Fruit fly (Drosophila melanogaster) Kc167 (cell line): ENCODE data around the gene ab.

Source experiments
- Sin3A ChIP-seq: fragments of >200 bp; optimal IDR thresholded peaks from 2 replicates; lab custom pipeline; 2018; ENCODE audit warnings: missing external identifiers
- h ChIP-seq: fragments of >200 bp; optimal IDR thresholded peaks from 3 replicates; lab custom pipeline; 2018; ENCODE audit warnings: missing external identifiers
- psq ChIP-seq: fragments of >200 bp; optimal IDR thresholded peaks from 2 replicates; lab custom pipeline; 2017; ENCODE audit warnings: missing external identifiers
- ttk ChIP-seq: sonication (Bioruptor generic); optimal IDR thresholded peaks from 2 replicates; lab custom pipeline; 2017; ENCODE audit warnings: missing external identifiers

DNA sequence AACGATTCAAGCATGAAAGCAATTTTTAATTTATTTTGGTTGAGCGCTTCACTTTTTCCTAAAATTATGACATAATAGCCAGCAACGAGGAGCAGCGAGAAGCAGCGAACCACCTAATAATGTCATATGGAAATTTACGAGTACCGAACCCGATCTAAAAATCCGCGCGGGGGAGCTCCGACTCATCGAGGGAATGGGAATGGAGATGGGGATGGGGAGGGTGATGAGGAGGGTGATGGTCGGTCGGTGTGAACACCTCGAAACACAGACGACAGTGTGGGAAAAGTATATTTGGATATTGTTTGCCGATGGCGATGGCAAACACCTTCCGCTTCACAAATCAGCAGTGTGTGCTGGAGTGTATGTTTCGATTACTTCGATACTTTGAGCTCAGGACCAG lies 17.6 kb downstream of the ab start:
- no peak for TF ChIP-seq psq
- TF ChIP-seq ttk: no peak
- no peak for TF ChIP-seq h (lab: Kevin White, UChicago)
- TF ChIP-seq Sin3A (lab: Kevin White, UChicago): no peak
